Worm (Caenorhabditis elegans) whole organism, early embryonic: ENCODE results near the gene nhr-202.

ENCODE experiments used
- F13C5.2 ChIP-seq: sonication (generic microtip); optimal IDR thresholded peaks from 2 replicates; lab custom pipeline; 2017; ENCODE audit warnings: mild to moderate bottlenecking, missing genetic modification characterization, inconsistent platforms, missing compliant biosample characterization
- ama-1 ChIP-seq: fragments of 150-350 bp; optimal IDR thresholded peaks from 2 replicates; lab custom pipeline; 2014
- ceh-13 ChIP-seq: fragments of 200-800 bp; sonication (Bioruptor generic); optimal IDR thresholded peaks from 2 replicates; lab custom pipeline; 2018; ENCODE audit warnings: mild to moderate bottlenecking, missing genetic modification characterization, missing compliant biosample characterization
- ceh-36 ChIP-seq: sonication (generic microtip); optimal IDR thresholded peaks from 2 replicates; lab custom pipeline; 2016; ENCODE audit warnings: missing genetic modification characterization, inconsistent platforms, missing compliant biosample characterization
- ets-7 ChIP-seq: sonication (generic microtip); optimal IDR thresholded peaks from 2 replicates; lab custom pipeline; 2016; ENCODE audit warnings: missing genotype, missing genetic modification characterization, missing compliant biosample characterization
- flt-1 ChIP-seq: fragments of 200-800 bp; sonication (Bioruptor generic); IDR thresholded peaks from 2 replicates; pipeline ENCODE4 v1.3.6; 2022; ENCODE audit warnings: missing genetic modification characterization, missing compliant biosample characterization
- hmbx-1 ChIP-seq: sonication (generic microtip); optimal IDR thresholded peaks from 2 replicates; lab custom pipeline; 2016; ENCODE audit warnings: mild to moderate bottlenecking, missing genetic modification characterization, missing compliant biosample characterization
- hmg-4 ChIP-seq: fragments of 200-800 bp; sonication (Bioruptor generic); optimal IDR thresholded peaks from 2 replicates; lab custom pipeline; 2018; ENCODE audit warnings: mild to moderate bottlenecking, missing genetic modification characterization, missing compliant biosample characterization
- hnd-1 ChIP-seq: sonication (generic microtip); optimal IDR thresholded peaks from 2 replicates; lab custom pipeline; 2016; ENCODE audit warnings: missing genetic modification characterization, missing compliant biosample characterization
- scrt-1 ChIP-seq: fragments of 200-800 bp; sonication (Bioruptor generic); IDR thresholded peaks from 2 replicates; pipeline ENCODE4 v1.3.6; 2022; ENCODE audit warnings: missing genetic modification characterization, missing compliant biosample characterization
- sea-1 ChIP-seq: fragments of 200-800 bp; sonication (Bioruptor generic); conservative IDR thresholded peaks from 2 replicates; pipeline ENCODE4 v1.3.6; 2022; ENCODE audit warnings: missing genetic modification characterization, missing compliant biosample characterization
- tra-4 ChIP-seq: sonication (generic microtip); optimal IDR thresholded peaks from 2 replicates; lab custom pipeline; 2017; ENCODE audit warnings: missing genetic modification characterization, missing compliant biosample characterization

DNA sequence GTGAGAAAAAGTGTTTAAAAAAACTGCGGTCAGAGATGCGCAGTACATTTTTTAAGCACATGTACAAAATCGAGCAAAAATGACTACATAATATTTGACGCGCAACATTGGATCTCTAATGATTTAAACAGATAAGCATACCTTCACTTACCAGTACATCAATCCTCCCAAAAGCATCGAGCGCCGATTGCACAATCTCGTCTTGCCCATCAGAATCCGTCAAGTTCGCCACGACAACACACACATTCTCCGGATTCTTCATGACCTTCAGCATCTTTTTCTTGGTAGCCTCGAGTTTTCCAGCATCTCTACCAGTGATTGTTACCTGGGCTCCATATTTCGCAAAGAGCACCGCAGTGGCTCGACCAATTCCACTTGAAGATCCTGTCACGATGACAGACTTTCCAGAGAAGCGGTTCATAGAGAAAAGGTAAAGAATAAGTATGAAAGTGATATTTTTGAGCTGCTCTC, 40.5 kb downstream of the nhr-202 start, which contains the start of gene T01G6.10:
- no peak for TF ChIP-seq ama-1 (lab: Kevin White, UChicago)
- TF ChIP-seq ceh-36 (tag; lab: Kevin White, UChicago) = no peak
- TF ChIP-seq flt-1 (GFP tag; lab: Robert Waterston, UW) = no peak
- no peak for TF ChIP-seq F13C5.2
- no peak for TF ChIP-seq ets-7
- TF ChIP-seq tra-4 (tag; lab: Kevin White, UChicago) = no peak
- TF ChIP-seq hnd-1 (tag; lab: Kevin White, UChicago) = no peak
- TF ChIP-seq hmg-4 (GFP tag; lab: Kevin White, UChicago) = no peak
- no peak for TF ChIP-seq sea-1
- TF ChIP-seq scrt-1 = no peak
- TF ChIP-seq ceh-13 = no peak
- no peak for TF ChIP-seq hmbx-1 (tag; lab: Kevin White, UChicago)
